Fruit fly (Drosophila melanogaster) whole organism, embryonic: ENCODE measurements around the gene Or69a.

Experiments used
- CG11504 ChIP-seq: fragments of 200-800 bp; sonication (Bioruptor generic); optimal IDR thresholded peaks from 3 replicates; lab custom pipeline; 2019; ENCODE audit warnings: missing biosample characterization, mild to moderate bottlenecking, missing genetic modification characterization, moderate library complexity
- CG42726 ChIP-seq: fragments of 200-800 bp; sonication (Bioruptor generic); IDR thresholded peaks from 2 replicates; pipeline ENCODE4 v1.3.6; 2022; ENCODE audit warnings: missing biosample characterization, missing genetic modification characterization; ENCODE audit not compliant: partially characterized antibody
- Hey ChIP-seq: fragments of 200-800 bp; sonication (Bioruptor generic); optimal IDR thresholded peaks from 3 replicates; lab custom pipeline; 2018; ENCODE audit warnings: missing biosample characterization, mild to moderate bottlenecking, missing genetic modification characterization
- Nf-YA ChIP-seq: fragments of 200-800 bp; sonication (Bioruptor generic); IDR thresholded peaks from 2 replicates; pipeline ENCODE4 v1.3.6; 2022; ENCODE audit warnings: missing biosample characterization, missing genetic modification characterization
- Scr ChIP-seq: fragments of 200-800 bp; sonication (Bioruptor generic); IDR thresholded peaks from 2 replicates; pipeline ENCODE4 v1.3.6; 2022; ENCODE audit warnings: missing biosample characterization, missing genetic modification characterization; ENCODE audit not compliant: partially characterized antibody
- Sox100B ChIP-seq: fragments of 200-800 bp; sonication (Bioruptor generic); optimal IDR thresholded peaks from 3 replicates; lab custom pipeline; 2018; ENCODE audit warnings: missing biosample characterization, mild to moderate bottlenecking, missing genetic modification characterization
- bcd ChIP-seq: fragments of 200-800 bp; sonication (Bioruptor generic); optimal IDR thresholded peaks from 2 replicates; lab custom pipeline; 2017; ENCODE audit warnings: missing biosample characterization, mild to moderate bottlenecking, missing genetic modification characterization
- br ChIP-seq: fragments of >200 bp; optimal IDR thresholded peaks from 2 replicates; lab custom pipeline; 2017
- gsb-n ChIP-seq: fragments of 200-800 bp; sonication (Bioruptor generic); optimal IDR thresholded peaks from 3 replicates; lab custom pipeline; 2018; ENCODE audit warnings: missing biosample characterization, mild to moderate bottlenecking, missing genetic modification characterization
- hbn ChIP-seq: fragments of 200-800 bp; sonication (Bioruptor generic); IDR thresholded peaks from 2 replicates; pipeline ENCODE4 v1.3.6; 2022; ENCODE audit warnings: missing biosample characterization, missing genetic modification characterization; ENCODE audit not compliant: partially characterized antibody
- knrl ChIP-seq: fragments of 200-800 bp; sonication (Bioruptor generic); IDR thresholded peaks from 3 replicates; pipeline ENCODE4 v1.3.6; 2022; ENCODE audit warnings: missing biosample characterization, missing genetic modification characterization; ENCODE audit not compliant: partially characterized antibody
- psq ChIP-seq: fragments of 200-800 bp; sonication (Bioruptor generic); optimal IDR thresholded peaks from 2 replicates; lab custom pipeline; 2017; ENCODE audit warnings: missing biosample characterization, missing genetic modification characterization
- yki ChIP-seq: fragments of >200 bp; optimal IDR thresholded peaks from 3 replicates; lab custom pipeline; 2018

- TF ChIP-seq knrl (GFP tag; lab: Robert Waterston, UW) (peak; percentile 88), Sox100B (GFP tag; lab: Kevin White, UChicago) (no peak), hbn (GFP tag; lab: Robert Waterston, UW) (peak; percentile 88), br (lab: Kevin White, UChicago) (no peak), gsb-n (tag; lab: Kevin White, UChicago) (no peak), yki (lab: Kevin White, UChicago) (no peak), CG42726 (GFP tag; lab: Robert Waterston, UW) (0 out of 2 replicates have a peak, but pooled peaks have one; percentile 46), psq (GFP tag; lab: Kevin White, UChicago) (no peak), Nf-YA (no peak), CG11504 (tag; lab: Kevin White, UChicago) (no peak), bcd (GFP tag; lab: Kevin White, UChicago) (no peak), Scr (GFP tag; lab: Robert Waterston, UW) (peak; percentile 90), Hey (tag; lab: Kevin White, UChicago) (no peak)
Measured at dm6 chr3L:13015195-13015822, 47.8 kb upstream of the Or69a start, which contains the start of gene MICAL-like.
